Fruit fly (Drosophila melanogaster) whole organism, adult: ENCODE measurements around the gene Sarm.

ENCODE experiments used
- CG12768 ChIP-seq: fragments of 200-800 bp; sonication (Bioruptor generic); optimal IDR thresholded peaks from 2 replicates; lab custom pipeline; 2017; ENCODE audit warnings: missing biosample characterization, missing genetic modification characterization, mild to moderate bottlenecking, moderate library complexity, missing genetic modification reagents
- CG1620 ChIP-seq: fragments of 200-800 bp; sonication (Bioruptor generic); optimal IDR thresholded peaks from 2 replicates; lab custom pipeline; 2016; ENCODE audit warnings: missing biosample characterization, missing genetic modification characterization
- CG7045 ChIP-seq: fragments of 200-800 bp; sonication (Bioruptor generic); optimal IDR thresholded peaks from 2 replicates; lab custom pipeline; 2017; ENCODE audit warnings: missing biosample characterization, mild to moderate bottlenecking, missing genetic modification characterization
- CG7101 ChIP-seq: fragments of 200-800 bp; sonication (Bioruptor generic); optimal IDR thresholded peaks from 2 replicates; lab custom pipeline; 2018; ENCODE audit warnings: missing biosample characterization, mild to moderate bottlenecking, missing genetic modification characterization, moderate library complexity
- Clk ChIP-seq: fragments of 200-800 bp; sonication (Bioruptor generic); optimal IDR thresholded peaks from 2 replicates; lab custom pipeline; 2017; ENCODE audit warnings: missing biosample characterization, missing genetic modification characterization
- Hr96 ChIP-seq: fragments of 200-800 bp; sonication (Bioruptor generic); optimal IDR thresholded peaks from 2 replicates; lab custom pipeline; 2016; ENCODE audit warnings: missing biosample characterization, missing genetic modification characterization
- Mnt ChIP-seq: fragments of 200-800 bp; sonication (Bioruptor generic); optimal IDR thresholded peaks from 2 replicates; lab custom pipeline; 2016; ENCODE audit warnings: missing biosample characterization, mild to moderate bottlenecking, missing genetic modification characterization
- bab1 ChIP-seq: fragments of 200-800 bp; sonication (Bioruptor generic); optimal IDR thresholded peaks from 3 replicates; lab custom pipeline; 2019; ENCODE audit warnings: missing biosample characterization, mild to moderate bottlenecking, missing genetic modification characterization, moderate library complexity
- cnc ChIP-seq, 2 experiments: fragments of >200 bp; optimal IDR thresholded peaks; 2 replicates each; lab custom pipeline; 2017
- kay ChIP-seq: fragments of 200-800 bp; sonication (Bioruptor generic); peaks from one replicate; lab custom pipeline; 2016; ENCODE audit warnings: missing biosample characterization, missing genetic modification characterization, borderline replicate concordance
- ovo ChIP-seq: fragments of 200-800 bp; sonication (Bioruptor generic); optimal IDR thresholded peaks from 2 replicates; lab custom pipeline; 2016; ENCODE audit warnings: missing biosample characterization, missing genetic modification characterization
- pad ChIP-seq: fragments of 200-800 bp; sonication (Bioruptor generic); optimal IDR thresholded peaks from 3 replicates; lab custom pipeline; 2017; ENCODE audit warnings: missing biosample characterization, missing genetic modification characterization, mild to moderate bottlenecking, moderate library complexity, missing genetic modification reagents
- toe ChIP-seq: fragments of 200-800 bp; sonication (Bioruptor generic); optimal IDR thresholded peaks from 2 replicates; lab custom pipeline; 2016; ENCODE audit warnings: missing biosample characterization, missing genetic modification characterization

dm6 chr3L:8056740-8057253, 6.9 kb upstream of the Sarm start:
- TF ChIP-seq Clk (no peak), cnc (optimal IDR thresholded peaks at IDR 0.05; lab: Kevin White, UChicago) (no peak), toe (GFP tag; lab: Kevin White, UChicago) (no peak), Hr96 (GFP tag; lab: Kevin White, UChicago) (no peak), CG1620 (GFP tag; lab: Kevin White, UChicago) (no peak), CG7101 (tag; lab: Kevin White, UChicago) (peak; percentile 60), pad (GFP tag; lab: Kevin White, UChicago) (peak; percentile 19), CG12768 (GFP tag; lab: Kevin White, UChicago) (no peak), bab1 (GFP tag; lab: Kevin White, UChicago) (peak; percentile 49), ovo (GFP tag; lab: Kevin White, UChicago) (no peak), kay (no peak), CG7045 (GFP tag; lab: Kevin White, UChicago) (peak; percentile 24), Mnt (GFP tag; lab: Kevin White, UChicago) (no peak)
